Fruit fly (Drosophila melanogaster): ENCODE results near the gene CG15537.

dm6 chr3R:30459066-30459935 lies 15.9 kb upstream of the CG15537 start, which contains the start of the genes CG2224 and CDase:
- no peak for TF ChIP-seq cnc (optimal IDR thresholded peaks at IDR 0.05)
- no peak for TF ChIP-seq Mnt (GFP tag; optimal IDR thresholded peaks at IDR 0.05)
- no peak for TF ChIP-seq Hr96 (GFP tag; optimal IDR thresholded peaks at IDR 0.05)
- no peak for TF ChIP-seq tj (GFP tag; optimal IDR thresholded peaks at IDR 0.05)
- no peak for TF ChIP-seq CG1620 (GFP tag; optimal IDR thresholded peaks at IDR 0.05)
- peak; percentile 69 for TF ChIP-seq bab1 (GFP tag; optimal IDR thresholded peaks at IDR 0.05)
- peak; percentile 94 for TF ChIP-seq kay (GFP tag; ENCODE audit: borderline replicate concordance)
- TF ChIP-seq CG33017 (tag; optimal IDR thresholded peaks at IDR 0.05) = no peak
- no peak for TF ChIP-seq CG7101 (tag; optimal IDR thresholded peaks at IDR 0.05)
- TF ChIP-seq CG5204 (GFP tag; optimal IDR thresholded peaks at IDR 0.05) = no peak
- no peak for TF ChIP-seq CG12768 (GFP tag; optimal IDR thresholded peaks at IDR 0.05)
- TF ChIP-seq CG14711 (tag; optimal IDR thresholded peaks at IDR 0.05) = no peak
- no peak for TF ChIP-seq CG11617 (GFP tag; optimal IDR thresholded peaks at IDR 0.05)

All from whole organism, adult.